Fruit fly (Drosophila melanogaster) whole organism, embryonic: ENCODE measurements around the gene Tcs4.
A peak's percentile ranks its signal among the peaks of the same experiment; 100 is the strongest.

Experiments used
- B-H2 ChIP-seq: fragments of 200-800 bp; sonication (Bioruptor generic); optimal IDR thresholded peaks from 2 replicates; lab custom pipeline; 2018; ENCODE audit warnings: missing biosample characterization, mild to moderate bottlenecking, missing genetic modification characterization
- BEAF-32 ChIP-seq: fragments of 200-800 bp; sonication (Bioruptor generic); optimal IDR thresholded peaks from 3 replicates; lab custom pipeline; 2017; ENCODE audit warnings: missing biosample characterization, missing genetic modification characterization, mild to moderate bottlenecking, moderate library complexity, missing genetic modification reagents
- C15 ChIP-seq: fragments of 200-800 bp; sonication (Bioruptor generic); IDR thresholded peaks from 3 replicates; pipeline ENCODE4 v1.3.6; 2022; ENCODE audit warnings: missing biosample characterization, missing genetic modification characterization
- CG10267 ChIP-seq: fragments of 200-800 bp; sonication (Bioruptor generic); optimal IDR thresholded peaks from 2 replicates; lab custom pipeline; 2018; ENCODE audit warnings: missing biosample characterization, mild to moderate bottlenecking, missing genetic modification characterization, moderate library complexity
- CG11247 ChIP-seq: fragments of 200-800 bp; sonication (Bioruptor generic); IDR thresholded peaks from 2 replicates; pipeline ENCODE4 v1.3.6; 2022; ENCODE audit warnings: missing biosample characterization, missing genetic modification characterization
- CG12299 ChIP-seq: fragments of 200-800 bp; sonication (Bioruptor generic); optimal IDR thresholded peaks from 2 replicates; lab custom pipeline; 2018; ENCODE audit warnings: missing biosample characterization, mild to moderate bottlenecking, missing genetic modification characterization
- CG13287 ChIP-seq: fragments of 200-800 bp; sonication (Bioruptor generic); IDR thresholded peaks from 2 replicates; pipeline ENCODE4 v1.3.6; 2022; ENCODE audit warnings: missing biosample characterization, missing genetic modification characterization; ENCODE audit not compliant: partially characterized antibody
- CG15479 ChIP-seq: fragments of 200-800 bp; sonication (Bioruptor generic); optimal IDR thresholded peaks from 3 replicates; lab custom pipeline; 2019; ENCODE audit warnings: missing biosample characterization, mild to moderate bottlenecking, missing genetic modification characterization, moderate library complexity
- CG1602 ChIP-seq: fragments of 200-800 bp; sonication (Bioruptor generic); optimal IDR thresholded peaks from 3 replicates; lab custom pipeline; 2016; ENCODE audit warnings: missing biosample characterization, missing genetic modification characterization
- CG17361 ChIP-seq: fragments of 200-800 bp; sonication (Bioruptor generic); IDR thresholded peaks from 3 replicates; pipeline ENCODE4 v1.3.6; 2022; ENCODE audit warnings: missing biosample characterization, missing genetic modification characterization
- CG2129 ChIP-seq: fragments of 200-800 bp; sonication (Bioruptor generic); IDR thresholded peaks from 2 replicates; pipeline ENCODE4 v1.3.6; 2022; ENCODE audit warnings: missing biosample characterization, missing genetic modification characterization; ENCODE audit not compliant: partially characterized antibody
- CG30403 ChIP-seq: fragments of 200-800 bp; sonication (Bioruptor generic); optimal IDR thresholded peaks from 3 replicates; lab custom pipeline; 2016; ENCODE audit warnings: missing biosample characterization, missing genetic modification characterization
- CG32532 ChIP-seq: fragments of 200-800 bp; sonication (Bioruptor generic); IDR thresholded peaks from 2 replicates; pipeline ENCODE4 v1.3.6; 2022; ENCODE audit warnings: missing biosample characterization, missing genetic modification characterization
- CG3995 ChIP-seq: fragments of 200-800 bp; sonication (Bioruptor generic); optimal IDR thresholded peaks from 3 replicates; lab custom pipeline; 2016; ENCODE audit warnings: missing biosample characterization, missing genetic modification characterization
- CG4617 ChIP-seq: fragments of 200-800 bp; sonication (Bioruptor generic); optimal IDR thresholded peaks from 3 replicates; lab custom pipeline; 2016; ENCODE audit warnings: missing biosample characterization, missing genetic modification characterization, borderline replicate concordance
- CG6765 ChIP-seq: fragments of 200-800 bp; sonication (Bioruptor generic); optimal IDR thresholded peaks from 3 replicates; lab custom pipeline; 2017; ENCODE audit warnings: missing biosample characterization, mild to moderate bottlenecking, missing genetic modification characterization
- CG7357 ChIP-seq: fragments of 200-800 bp; sonication (Bioruptor generic); IDR thresholded peaks from 3 replicates; pipeline ENCODE4 v1.3.6; 2022; ENCODE audit warnings: missing biosample characterization, missing genetic modification characterization
- CHES-1-like ChIP-seq: fragments of 200-800 bp; sonication (Bioruptor generic); optimal IDR thresholded peaks from 2 replicates; lab custom pipeline; 2016; ENCODE audit warnings: missing biosample characterization, missing genetic modification characterization
- CoRest ChIP-seq: fragments of 200-800 bp; sonication (Bioruptor generic); optimal IDR thresholded peaks from 3 replicates; lab custom pipeline; 2018; ENCODE audit warnings: missing biosample characterization, mild to moderate bottlenecking, missing genetic modification characterization, moderate library complexity
- E2f2 ChIP-seq: fragments of 200-800 bp; sonication (Bioruptor generic); IDR thresholded peaks from 2 replicates; pipeline ENCODE4 v1.3.6; 2022; ENCODE audit warnings: missing biosample characterization, missing genetic modification characterization
- HLH4C ChIP-seq: fragments of 200-800 bp; sonication (Bioruptor generic); IDR thresholded peaks from 3 replicates; pipeline ENCODE4 v1.3.6; 2022; ENCODE audit warnings: missing biosample characterization, missing genetic modification characterization; ENCODE audit not compliant: partially characterized antibody
- HmgZ ChIP-seq: fragments of 200-800 bp; sonication (Bioruptor generic); optimal IDR thresholded peaks from 2 replicates; lab custom pipeline; 2018; ENCODE audit warnings: missing biosample characterization, mild to moderate bottlenecking, missing genetic modification characterization
- MBD-R2 ChIP-seq: fragments of 200-800 bp; sonication (Bioruptor generic); IDR thresholded peaks from 2 replicates; pipeline ENCODE4 v1.3.6; 2022; ENCODE audit warnings: missing biosample characterization, missing genetic modification characterization
- Mad ChIP-seq: fragments of 200-800 bp; sonication (Bioruptor generic); optimal IDR thresholded peaks from 2 replicates; lab custom pipeline; 2016; ENCODE audit warnings: missing biosample characterization, missing genetic modification characterization
- Myb ChIP-seq: fragments of 200-800 bp; sonication (Bioruptor generic); optimal IDR thresholded peaks from 2 replicates; lab custom pipeline; 2016; ENCODE audit warnings: missing biosample characterization, missing genetic modification characterization
- NC2β ChIP-seq: fragments of 200-800 bp; sonication (Bioruptor generic); optimal IDR thresholded peaks from 2 replicates; lab custom pipeline; 2016; ENCODE audit warnings: missing biosample characterization, missing genetic modification characterization
- Opbp ChIP-seq: fragments of 200-800 bp; sonication (Bioruptor generic); IDR thresholded peaks from 3 replicates; pipeline ENCODE4 v1.3.6; 2022; ENCODE audit warnings: missing biosample characterization, missing genetic modification characterization; ENCODE audit not compliant: partially characterized antibody
- Sry-β ChIP-seq: fragments of 200-800 bp; sonication (Bioruptor generic); optimal IDR thresholded peaks from 2 replicates; lab custom pipeline; 2018; ENCODE audit warnings: missing biosample characterization, mild to moderate bottlenecking, missing genetic modification characterization, moderate library complexity
- Ssrp ChIP-seq: fragments of 200-800 bp; sonication (Bioruptor generic); optimal IDR thresholded peaks from 2 replicates; lab custom pipeline; 2018; ENCODE audit warnings: missing biosample characterization, mild to moderate bottlenecking, missing genetic modification characterization, moderate library complexity
- YL-1 ChIP-seq: fragments of 200-800 bp; sonication (Bioruptor generic); optimal IDR thresholded peaks from 3 replicates; lab custom pipeline; 2017; ENCODE audit warnings: missing biosample characterization, mild to moderate bottlenecking, missing genetic modification characterization
- amos ChIP-seq: fragments of 200-800 bp; sonication (Bioruptor generic); IDR thresholded peaks from 2 replicates; pipeline ENCODE4 v1.3.6; 2022; ENCODE audit warnings: missing biosample characterization, missing genetic modification characterization; ENCODE audit not compliant: partially characterized antibody
- az2 ChIP-seq: fragments of 200-800 bp; sonication (Bioruptor generic); optimal IDR thresholded peaks from 3 replicates; lab custom pipeline; 2016; ENCODE audit warnings: missing biosample characterization, missing genetic modification characterization
- bbx ChIP-seq: fragments of 200-800 bp; sonication (Bioruptor generic); IDR thresholded peaks from 2 replicates; pipeline ENCODE4 v1.3.6; 2022; ENCODE audit warnings: missing biosample characterization, missing genetic modification characterization; ENCODE audit not compliant: partially characterized antibody
- crol ChIP-seq: fragments of 200-800 bp; sonication (Bioruptor generic); IDR thresholded peaks from 2 replicates; pipeline ENCODE4 v1.3.6; 2022; ENCODE audit warnings: missing biosample characterization, missing genetic modification characterization
- ems ChIP-seq: fragments of 200-800 bp; sonication (Bioruptor generic); optimal IDR thresholded peaks from 3 replicates; lab custom pipeline; 2016; ENCODE audit warnings: missing biosample characterization, missing genetic modification characterization
- gem ChIP-seq: fragments of 200-800 bp; sonication (Bioruptor generic); optimal IDR thresholded peaks from 2 replicates; lab custom pipeline; 2019; ENCODE audit warnings: missing biosample characterization, mild to moderate bottlenecking, missing genetic modification characterization, moderate library complexity
- hb ChIP-seq: fragments of 200-800 bp; sonication (Bioruptor generic); IDR thresholded peaks from 3 replicates; pipeline ENCODE4 v1.3.6; 2022; ENCODE audit warnings: missing biosample characterization, missing genetic modification characterization; ENCODE audit not compliant: partially characterized antibody
- her ChIP-seq: fragments of 200-800 bp; sonication (Bioruptor generic); optimal IDR thresholded peaks from 2 replicates; lab custom pipeline; 2016; ENCODE audit warnings: missing biosample characterization, missing genetic modification characterization
- hkb ChIP-seq, 2 experiments: fragments of 200-800 bp in 1 of 2; fragments of >200 bp in 1 of 2; sonication (Bioruptor generic) in 1 of 2; IDR thresholded peaks in 1 of 2; optimal IDR thresholded peaks in 1 of 2; 2 replicates each; pipeline versions ENCODE4 v1.3.6 to Lab custom; 2017 to 2022; ENCODE audit warnings: missing biosample characterization in 1 of 2, missing genetic modification characterization in 1 of 2
- inv ChIP-seq: fragments of 200-800 bp; sonication (Bioruptor generic); IDR thresholded peaks from 2 replicates; pipeline ENCODE4 v1.3.6; 2022; ENCODE audit warnings: missing biosample characterization, missing genetic modification characterization; ENCODE audit not compliant: partially characterized antibody
- knrl ChIP-seq: fragments of 200-800 bp; sonication (Bioruptor generic); IDR thresholded peaks from 3 replicates; pipeline ENCODE4 v1.3.6; 2022; ENCODE audit warnings: missing biosample characterization, missing genetic modification characterization; ENCODE audit not compliant: partially characterized antibody
- nom ChIP-seq: fragments of 200-800 bp; sonication (Bioruptor generic); optimal IDR thresholded peaks from 2 replicates; lab custom pipeline; 2017; ENCODE audit warnings: missing biosample characterization, missing genetic modification characterization, mild to moderate bottlenecking, moderate library complexity, missing genetic modification reagents
- oc ChIP-seq: fragments of 200-800 bp; sonication (Bioruptor generic); optimal IDR thresholded peaks from 2 replicates; lab custom pipeline; 2018; ENCODE audit warnings: missing biosample characterization, mild to moderate bottlenecking, missing genetic modification characterization, moderate library complexity
- sc ChIP-seq, 3 experiments: fragments of >200 bp in 2 of 3; fragments of 200-800 bp in 1 of 3; sonication (Bioruptor generic) in 1 of 3; optimal IDR thresholded peaks; 2 replicates in 2 of 3; 3 replicates in 1 of 3; lab custom pipeline; 2017; ENCODE audit warnings: mild to moderate bottlenecking in 1 of 3, missing biosample characterization in 1 of 3, missing genetic modification characterization in 1 of 3, missing genetic modification reagents in 1 of 3
- sens ChIP-seq: fragments of 200-800 bp; sonication (Bioruptor generic); peaks from one replicate; lab custom pipeline; 2016; ENCODE audit warnings: missing biosample characterization, missing genetic modification characterization
- sug ChIP-seq: fragments of 200-800 bp; optimal IDR thresholded peaks from 2 replicates; lab custom pipeline; 2019; ENCODE audit warnings: missing biosample characterization, mild to moderate bottlenecking, missing genetic modification characterization, moderate library complexity
- unc-4 ChIP-seq: fragments of 200-800 bp; sonication (Bioruptor generic); IDR thresholded peaks from 2 replicates; pipeline ENCODE4 v1.3.6; 2022; ENCODE audit warnings: missing biosample characterization, missing genetic modification characterization; ENCODE audit not compliant: partially characterized antibody
- zen ChIP-seq: fragments of 200-800 bp; sonication (Bioruptor generic); optimal IDR thresholded peaks from 3 replicates; lab custom pipeline; 2018; ENCODE audit warnings: missing biosample characterization, mild to moderate bottlenecking, missing genetic modification characterization, moderate library complexity

Tcs4 gene

DNA sequence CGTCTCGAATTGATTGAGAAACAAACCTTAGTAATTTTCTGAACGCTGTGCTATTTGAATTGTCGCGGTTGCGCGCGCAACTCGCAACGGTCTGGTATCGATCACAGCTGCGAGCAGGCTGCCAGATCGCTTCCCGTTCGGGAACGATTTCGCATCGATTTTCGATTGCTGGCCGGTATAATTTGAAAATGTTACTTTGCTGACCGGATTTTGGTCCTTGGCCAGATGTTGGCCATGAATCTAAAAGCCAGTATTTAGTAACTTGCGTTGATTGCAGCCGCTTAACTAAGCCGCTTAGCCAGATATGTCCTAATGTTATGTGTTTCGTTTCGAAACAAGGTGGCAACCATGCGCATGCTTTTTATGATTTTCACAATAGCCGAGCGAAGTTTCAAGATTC, 47.0 kb upstream of the Tcs4 start:
- peak; percentile 27 for TF ChIP-seq CG30403 (GFP tag; lab: Kevin White, UChicago)
- peak; percentile 53 for TF ChIP-seq HmgZ (tag; lab: Kevin White, UChicago)
- no peak for TF ChIP-seq CG7357
- TF ChIP-seq Mad = no peak
- TF ChIP-seq Sry-β = peak; percentile 62
- TF ChIP-seq Ssrp = no peak
- peak; percentile 10 for TF ChIP-seq CHES-1-like
- TF ChIP-seq her = no peak
- TF ChIP-seq CG1602 (GFP tag; lab: Kevin White, UChicago) = no peak
- no peak for TF ChIP-seq oc (tag; lab: Kevin White, UChicago)
- peak; percentile 26 for TF ChIP-seq CG4617 (GFP tag; lab: Kevin White, UChicago)
- peak; percentile 50; the same call in 2 of the 3 replicates for TF ChIP-seq Opbp (GFP tag; lab: Robert Waterston, UW)
- 0 out of 2 replicates have a peak, but pooled peaks have one; percentile 41 for TF ChIP-seq bbx (GFP tag; lab: Robert Waterston, UW)
- TF ChIP-seq unc-4 (GFP tag; lab: Robert Waterston, UW) = peak; percentile 51
- TF ChIP-seq amos (GFP tag; lab: Robert Waterston, UW) = peak; percentile 51
- TF ChIP-seq nom (GFP tag; lab: Kevin White, UChicago) = no peak
- peak; percentile 53 for TF ChIP-seq CG10267 (tag; lab: Kevin White, UChicago)
- TF ChIP-seq CG3995 = peak; percentile 67
- no peak for TF ChIP-seq CG11247 (GFP tag; lab: Robert Waterston, UW)
- TF ChIP-seq CG6765 (GFP tag; lab: Kevin White, UChicago) = no peak
- TF ChIP-seq HLH4C (GFP tag; lab: Robert Waterston, UW) = peak; percentile 24; the same call in 1 of the 3 replicates
- peak; percentile 62 for TF ChIP-seq MBD-R2 (GFP tag; lab: Robert Waterston, UW)
- TF ChIP-seq Myb = peak; percentile 93
- TF ChIP-seq sens (GFP tag; lab: Kevin White, UChicago) = peak; percentile 16
- no peak for TF ChIP-seq B-H2 (GFP tag; lab: Kevin White, UChicago)
- TF ChIP-seq E2f2 (GFP tag; lab: Robert Waterston, UW) = peak; percentile 97
- no peak for TF ChIP-seq CG2129 (GFP tag; lab: Robert Waterston, UW)
- TF ChIP-seq knrl (GFP tag; lab: Robert Waterston, UW) = peak; percentile 50
- peak; percentile 60 for TF ChIP-seq CG13287 (GFP tag; lab: Robert Waterston, UW)
- no peak for TF ChIP-seq gem (tag; lab: Kevin White, UChicago)
- no peak for TF ChIP-seq CG12299 (tag; lab: Kevin White, UChicago)
- TF ChIP-seq YL-1 (GFP tag; lab: Kevin White, UChicago) = peak; percentile 23
- TF ChIP-seq sc (optimal IDR thresholded peaks at IDR 0.05; lab: Kevin White, UChicago) = no peak
- TF ChIP-seq sc (GFP tag; optimal IDR thresholded peaks at IDR 0.05; lab: Kevin White, UChicago) = no peak
- TF ChIP-seq hb (GFP tag; lab: Robert Waterston, UW) = no peak
- peak; percentile 19 for TF ChIP-seq zen (tag; lab: Kevin White, UChicago)
- no peak for TF ChIP-seq crol (GFP tag; lab: Robert Waterston, UW)
- peak; percentile 79 for TF ChIP-seq hkb (optimal IDR thresholded peaks at IDR 0.05; lab: Kevin White, UChicago)
- TF ChIP-seq hkb (GFP tag; IDR thresholded peaks at IDR 0.05; lab: Robert Waterston, UW) = no peak
- peak; percentile 35 for TF ChIP-seq sug (tag; lab: Kevin White, UChicago)
- no peak for TF ChIP-seq az2 (GFP tag; lab: Kevin White, UChicago)
- TF ChIP-seq CG32532 = peak; percentile 35; the same call in 1 of the 2 replicates
- TF ChIP-seq CG15479 (GFP tag; lab: Kevin White, UChicago) = peak; percentile 64
- no peak for TF ChIP-seq C15 (GFP tag; lab: Robert Waterston, UW)
- no peak for TF ChIP-seq CG17361 (GFP tag; lab: Robert Waterston, UW)
- TF ChIP-seq NC2β (GFP tag; lab: Kevin White, UChicago) = peak; percentile 12
- peak; percentile 54 for TF ChIP-seq CoRest (tag; lab: Kevin White, UChicago)
- TF ChIP-seq inv = no peak
- TF ChIP-seq BEAF-32 (GFP tag; lab: Kevin White, UChicago) = peak; percentile 64
- peak; percentile 17 for TF ChIP-seq ems (GFP tag; lab: Kevin White, UChicago)
